Fruit fly (Drosophila melanogaster): ENCODE results near the gene CG6067.

Gene CG6067

DNA sequence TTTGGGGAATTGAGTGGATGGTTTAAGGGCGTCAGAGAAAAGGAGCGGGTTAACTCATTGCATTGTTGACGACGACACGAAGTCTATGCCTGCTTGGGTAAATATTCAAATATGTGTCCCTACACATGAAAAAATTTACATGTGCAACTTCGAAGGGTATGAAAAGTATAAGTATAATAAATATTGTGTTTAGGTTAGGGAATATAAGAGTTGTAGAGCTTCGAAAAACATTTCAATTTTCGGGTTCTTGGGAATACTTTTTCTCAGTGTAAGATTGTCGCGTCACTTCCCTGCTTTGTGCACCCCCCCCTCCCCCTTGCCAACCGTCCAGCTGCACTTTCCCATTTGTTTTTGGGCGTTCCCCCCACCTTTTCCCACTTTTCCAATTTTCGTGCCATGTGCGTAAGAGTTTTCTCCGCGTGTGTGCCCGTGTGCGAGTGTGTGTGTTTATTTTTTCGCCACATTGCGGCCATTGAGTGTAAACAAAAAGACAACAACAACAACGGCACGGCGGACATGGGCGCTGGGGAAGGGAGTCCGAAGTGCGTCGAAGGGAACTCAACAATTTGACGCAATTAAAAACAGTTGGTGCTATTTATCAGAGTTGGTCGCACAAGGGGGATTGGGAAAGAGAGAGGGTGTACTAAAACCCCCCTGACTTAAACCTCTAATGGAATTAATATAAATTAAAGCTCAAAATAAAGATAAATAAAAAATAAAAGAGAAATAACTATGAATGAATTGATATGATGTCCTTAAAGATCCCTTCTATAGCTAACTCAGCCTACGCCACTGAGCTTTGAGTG lies 14.6 kb downstream of the CG6067 start (continued):
- TF ChIP-seq CG6276 (GFP tag; optimal IDR thresholded peaks at IDR 0.05) (no peak), Sox102F (GFP tag; optimal IDR thresholded peaks at IDR 0.05) (peak; percentile 18), CG11294 (GFP tag; IDR thresholded peaks at IDR 0.05) (no peak), CG34406 (GFP tag; optimal IDR thresholded peaks at IDR 0.05) (peak; percentile 33), CG16779 (tag; optimal IDR thresholded peaks at IDR 0.05) (no peak), CG3032 (tag; optimal IDR thresholded peaks at IDR 0.05) (peak; percentile 50), CG11762 (GFP tag; optimal IDR thresholded peaks at IDR 0.05; ENCODE audit: insufficient read depth) (no peak), CG8319 (GFP tag; optimal IDR thresholded peaks at IDR 0.05) (no peak), salr (GFP tag; optimal IDR thresholded peaks at IDR 0.05) (peak in 1 of 2 experiments; percentile 46), Lpt (GFP tag; optimal IDR thresholded peaks at IDR 0.05) (peak; percentile 10), Eip93F (GFP tag; optimal IDR thresholded peaks at IDR 0.05) (no peak), CG3919 (GFP tag; optimal IDR thresholded peaks at IDR 0.05) (peak; percentile 16), net (GFP tag; optimal IDR thresholded peaks at IDR 0.05) (peak; percentile 27), OdsH (GFP tag; optimal IDR thresholded peaks at IDR 0.05) (peak; percentile 33), CG6854 (GFP tag; optimal IDR thresholded peaks at IDR 0.05) (no peak), fd59A (GFP tag; optimal IDR thresholded peaks at IDR 0.05) (no peak)

DNA sequence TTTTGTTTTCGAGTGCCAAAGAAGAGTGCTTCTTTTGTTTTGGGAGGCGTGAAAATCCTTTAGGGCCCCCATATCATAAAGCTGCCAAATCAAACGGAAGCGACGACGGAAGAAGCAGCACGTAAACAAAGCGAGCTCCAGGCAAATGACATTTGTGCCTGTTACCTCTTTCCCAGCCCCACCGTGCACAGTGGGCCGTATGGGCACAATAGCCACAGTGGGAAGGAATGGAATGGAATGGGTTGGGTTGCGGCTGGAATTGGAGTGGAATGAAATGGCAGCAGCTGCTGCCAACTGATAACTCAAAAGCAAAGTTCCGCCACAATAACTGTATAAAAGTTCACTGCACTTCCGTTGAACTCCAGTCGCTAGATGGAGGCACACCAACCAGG lies 15.2 kb downstream of the CG6067 start:
- TF ChIP-seq Hr39 (GFP tag; optimal IDR thresholded peaks at IDR 0.05) = no peak
- TF ChIP-seq Eip78C (GFP tag) = peak; percentile 45
- no peak for TF ChIP-seq CG32006 (GFP tag; optimal IDR thresholded peaks at IDR 0.05)
- no peak for TF ChIP-seq Gug (GFP tag; IDR thresholded peaks at IDR 0.05)
- TF ChIP-seq svp (GFP tag) = peak; percentile 28

DNA sequence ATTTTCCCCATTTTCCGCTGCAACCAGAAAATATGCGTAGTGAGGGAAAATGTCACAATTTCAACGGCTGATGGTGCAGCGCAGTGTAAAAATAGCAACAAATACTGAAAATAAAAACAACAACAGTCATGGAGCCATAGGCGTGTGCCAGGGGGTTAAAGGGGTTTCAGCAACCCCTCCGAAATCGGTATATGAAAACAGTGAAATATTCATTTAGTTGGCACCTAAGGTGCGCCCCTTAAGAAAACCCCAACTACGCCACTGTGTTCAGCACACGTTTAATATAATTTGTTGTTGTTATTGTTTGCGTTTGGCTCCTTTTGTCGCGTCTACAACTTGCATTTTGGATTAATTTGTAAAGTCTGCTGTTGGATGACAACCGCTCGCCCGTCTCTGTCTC lies 16.6 kb downstream of the CG6067 start:
- TF ChIP-seq Ets21C (GFP tag; optimal IDR thresholded peaks at IDR 0.05) (peak; percentile 37), salr (GFP tag; optimal IDR thresholded peaks at IDR 0.05) (peak; percentile 56 to 71), Eip75B (GFP tag; optimal IDR thresholded peaks at IDR 0.05) (peak; percentile 59), vri (GFP tag; optimal IDR thresholded peaks at IDR 0.05) (no peak), CG32006 (GFP tag; optimal IDR thresholded peaks at IDR 0.05) (peak; percentile 90), spab (GFP tag; optimal IDR thresholded peaks at IDR 0.05) (peak; percentile 50), CG16779 (tag; optimal IDR thresholded peaks at IDR 0.05) (peak; percentile 36), fkh (GFP tag; optimal IDR thresholded peaks at IDR 0.05) (no peak), CG7368 (GFP tag; optimal IDR thresholded peaks at IDR 0.05) (peak; percentile 55), CG6792 (GFP tag; optimal IDR thresholded peaks at IDR 0.05) (peak; percentile 56), dsx (GFP tag; optimal IDR thresholded peaks at IDR 0.05; ENCODE audit: poor library complexity, severe bottlenecking) (peak; percentile 51), Hr38 (GFP tag; optimal IDR thresholded peaks at IDR 0.05) (peak; percentile 21), acj6 (GFP tag; optimal IDR thresholded peaks at IDR 0.05) (peak; percentile 66), Gug (GFP tag; IDR thresholded peaks at IDR 0.05) (peak; percentile 82), CG11902 (GFP tag; optimal IDR thresholded peaks at IDR 0.05) (no peak), CG31627 (GFP tag; optimal IDR thresholded peaks at IDR 0.05) (peak; percentile 67), fd85E (GFP tag; optimal IDR thresholded peaks at IDR 0.05) (no peak), dac (GFP tag; optimal IDR thresholded peaks at IDR 0.05) (peak; percentile 86), pdm3 (GFP tag; optimal IDR thresholded peaks at IDR 0.05) (peak; percentile 80), CG6276 (GFP tag; optimal IDR thresholded peaks at IDR 0.05) (no peak), CG6808 (GFP tag; optimal IDR thresholded peaks at IDR 0.05) (peak; percentile 52), Smox (GFP tag; optimal IDR thresholded peaks at IDR 0.05) (peak; percentile 49), Hr39 (GFP tag; optimal IDR thresholded peaks at IDR 0.05) (peak; percentile 66), CG11294 (GFP tag; IDR thresholded peaks at IDR 0.05) (peak; percentile 55), Eip93F (GFP tag; optimal IDR thresholded peaks at IDR 0.05) (no peak), achi (GFP tag; optimal IDR thresholded peaks at IDR 0.05) (peak; percentile 77), CG6854 (GFP tag; optimal IDR thresholded peaks at IDR 0.05) (no peak), CG9139 (GFP tag; optimal IDR thresholded peaks at IDR 0.05) (peak; percentile 33), Sox15 (GFP tag; optimal IDR thresholded peaks at IDR 0.05) (peak; percentile 35), eg (GFP tag; IDR thresholded peaks at IDR 0.05) (peak; percentile 93), CG11762 (GFP tag; optimal IDR thresholded peaks at IDR 0.05; ENCODE audit: insufficient read depth) (peak; percentile 40), Hr4 (GFP tag; optimal IDR thresholded peaks at IDR 0.05) (peak; percentile 90), Sox14 (GFP tag; optimal IDR thresholded peaks at IDR 0.05) (peak; percentile 72), Eip78C (GFP tag) (peak; percentile 86), net (GFP tag; optimal IDR thresholded peaks at IDR 0.05) (peak; percentile 68), esn (GFP tag; optimal IDR thresholded peaks at IDR 0.05) (peak; percentile 59), Lpt (GFP tag; optimal IDR thresholded peaks at IDR 0.05) (peak; percentile 82), Sox102F (GFP tag; optimal IDR thresholded peaks at IDR 0.05) (peak; percentile 41)
